Fruit fly (Drosophila melanogaster) whole organism, embryonic: ENCODE measurements around the gene CG6654.

Experiments
- B-H2 ChIP-seq: fragments of 200-800 bp; sonication (Bioruptor generic); optimal IDR thresholded peaks from 2 replicates; lab custom pipeline; 2018; ENCODE audit warnings: missing biosample characterization, mild to moderate bottlenecking, missing genetic modification characterization
- Bdp1 ChIP-seq: fragments of 200-800 bp; sonication (Bioruptor generic); optimal IDR thresholded peaks from 3 replicates; lab custom pipeline; 2016; ENCODE audit warnings: missing biosample characterization, missing genetic modification characterization
- CG10366 ChIP-seq: fragments of 200-800 bp; sonication (Bioruptor generic); IDR thresholded peaks from 2 replicates; pipeline ENCODE4 v1.3.6; 2022; ENCODE audit warnings: missing biosample characterization, missing genetic modification characterization
- CG10959 ChIP-seq: fragments of 200-800 bp; sonication (Bioruptor generic); IDR thresholded peaks from 2 replicates; pipeline ENCODE4 v1.3.6; 2022; ENCODE audit warnings: missing biosample characterization, missing genetic modification characterization
- CG10979 ChIP-seq: fragments of 200-800 bp; sonication (Bioruptor generic); optimal IDR thresholded peaks from 2 replicates; lab custom pipeline; 2018; ENCODE audit warnings: missing biosample characterization, mild to moderate bottlenecking, missing genetic modification characterization, moderate library complexity
- CG11696 ChIP-seq: fragments of 200-800 bp; sonication (Bioruptor generic); IDR thresholded peaks from 2 replicates; pipeline ENCODE4 v1.3.6; 2022; ENCODE audit warnings: missing biosample characterization, missing genetic modification characterization
- CG13894 ChIP-seq: fragments of 200-800 bp; sonication (Bioruptor generic); optimal IDR thresholded peaks from 3 replicates; lab custom pipeline; 2018; ENCODE audit warnings: missing biosample characterization, mild to moderate bottlenecking, missing genetic modification characterization, moderate library complexity
- CG16813 ChIP-seq: fragments of 200-800 bp; sonication (Bioruptor generic); IDR thresholded peaks from 3 replicates; pipeline ENCODE4 v1.3.6; 2022; ENCODE audit warnings: missing biosample characterization, missing genetic modification characterization; ENCODE audit not compliant: partially characterized antibody
- CG16815 ChIP-seq: fragments of 200-800 bp; sonication (Bioruptor generic); optimal IDR thresholded peaks from 3 replicates; lab custom pipeline; 2017; ENCODE audit warnings: missing biosample characterization, mild to moderate bottlenecking, missing genetic modification characterization
- CG17359 ChIP-seq: fragments of 200-800 bp; sonication (Bioruptor generic); optimal IDR thresholded peaks from 3 replicates; lab custom pipeline; 2018; ENCODE audit warnings: missing biosample characterization, mild to moderate bottlenecking, missing genetic modification characterization, moderate library complexity
- CG18476 ChIP-seq: fragments of 200-800 bp; sonication (Bioruptor generic); optimal IDR thresholded peaks from 2 replicates; lab custom pipeline; 2016; ENCODE audit warnings: missing biosample characterization, mild to moderate bottlenecking, missing genetic modification characterization
- CG33557 ChIP-seq: fragments of 200-800 bp; sonication (Bioruptor generic); optimal IDR thresholded peaks from 2 replicates; lab custom pipeline; 2019; ENCODE audit warnings: missing biosample characterization, mild to moderate bottlenecking, missing genetic modification characterization, moderate library complexity
- CG3838 ChIP-seq: fragments of 200-800 bp; sonication (Bioruptor generic); optimal IDR thresholded peaks from 3 replicates; lab custom pipeline; 2016; ENCODE audit warnings: missing biosample characterization, missing genetic modification characterization
- CG43689 ChIP-seq: fragments of 200-800 bp; sonication (Bioruptor generic); IDR thresholded peaks from 2 replicates; pipeline ENCODE4 v1.3.6; 2022; ENCODE audit warnings: missing biosample characterization, missing genetic modification characterization
- CG4424 ChIP-seq: fragments of 200-800 bp; sonication (Bioruptor generic); optimal IDR thresholded peaks from 3 replicates; lab custom pipeline; 2016; ENCODE audit warnings: missing biosample characterization, missing genetic modification characterization
- CG6791 ChIP-seq: fragments of 200-800 bp; sonication (Bioruptor generic); IDR thresholded peaks from 3 replicates; pipeline ENCODE4 v1.3.6; 2022; ENCODE audit warnings: missing biosample characterization, missing genetic modification characterization; ENCODE audit not compliant: partially characterized antibody
- CG7987 ChIP-seq: fragments of 200-800 bp; sonication (Bioruptor generic); optimal IDR thresholded peaks from 2 replicates; lab custom pipeline; 2018; ENCODE audit warnings: missing biosample characterization, mild to moderate bottlenecking, missing genetic modification characterization, moderate library complexity
- CG8944 ChIP-seq: fragments of 200-800 bp; sonication (Bioruptor generic); optimal IDR thresholded peaks from 3 replicates; lab custom pipeline; 2016; ENCODE audit warnings: missing biosample characterization, missing genetic modification characterization
- CHES-1-like ChIP-seq: fragments of 200-800 bp; sonication (Bioruptor generic); optimal IDR thresholded peaks from 2 replicates; lab custom pipeline; 2016; ENCODE audit warnings: missing biosample characterization, missing genetic modification characterization
- D ChIP-seq, 2 experiments: fragments of 200-800 bp in 1 of 2; fragments of >200 bp in 1 of 2; sonication (Bioruptor generic) in 1 of 2; optimal IDR thresholded peaks; 2 replicates in 1 of 2; 3 replicates in 1 of 2; lab custom pipeline; 2017; ENCODE audit warnings: mild to moderate bottlenecking in 1 of 2, missing biosample characterization in 1 of 2, missing genetic modification characterization in 1 of 2, missing genetic modification reagents in 1 of 2
- D19B ChIP-seq: fragments of 200-800 bp; sonication (Bioruptor generic); optimal IDR thresholded peaks from 2 replicates; lab custom pipeline; 2017; ENCODE audit warnings: missing biosample characterization, mild to moderate bottlenecking, missing genetic modification characterization
- Dll ChIP-seq: fragments of 200-800 bp; sonication (Bioruptor generic); IDR thresholded peaks from 4 replicates; pipeline ENCODE4 v1.3.6; 2022; ENCODE audit warnings: missing biosample characterization, missing genetic modification characterization; ENCODE audit not compliant: partially characterized antibody
- Fer3 ChIP-seq: fragments of 200-800 bp; sonication (Bioruptor generic); optimal IDR thresholded peaks from 2 replicates; lab custom pipeline; 2018; ENCODE audit warnings: missing biosample characterization, mild to moderate bottlenecking, missing genetic modification characterization, moderate library complexity
- Gug ChIP-seq: fragments of 200-800 bp; sonication (Bioruptor generic); IDR thresholded peaks from 4 replicates; pipeline ENCODE4 v1.3.6; 2022; ENCODE audit warnings: missing biosample characterization, missing genetic modification characterization
- HLH4C ChIP-seq: fragments of 200-800 bp; sonication (Bioruptor generic); IDR thresholded peaks from 3 replicates; pipeline ENCODE4 v1.3.6; 2022; ENCODE audit warnings: missing biosample characterization, missing genetic modification characterization; ENCODE audit not compliant: partially characterized antibody
- NfI ChIP-seq: fragments of 200-800 bp; sonication (Bioruptor generic); optimal IDR thresholded peaks from 3 replicates; lab custom pipeline; 2018; ENCODE audit warnings: missing biosample characterization, mild to moderate bottlenecking, missing genetic modification characterization, moderate library complexity
- Rx ChIP-seq: fragments of 200-800 bp; sonication (Bioruptor generic); IDR thresholded peaks from 2 replicates; pipeline ENCODE4 v1.3.6; 2022; ENCODE audit warnings: missing biosample characterization, missing genetic modification characterization
- Sin3A ChIP-seq: fragments of >200 bp; optimal IDR thresholded peaks from 2 replicates; lab custom pipeline; 2018
- Ssrp ChIP-seq: fragments of 200-800 bp; sonication (Bioruptor generic); optimal IDR thresholded peaks from 2 replicates; lab custom pipeline; 2018; ENCODE audit warnings: missing biosample characterization, mild to moderate bottlenecking, missing genetic modification characterization, moderate library complexity
- Usf ChIP-seq: fragments of 200-800 bp; sonication (Bioruptor generic); optimal IDR thresholded peaks from 2 replicates; lab custom pipeline; 2017; ENCODE audit warnings: missing genotype, missing biosample characterization, missing genetic modification characterization
- az2 ChIP-seq: fragments of 200-800 bp; sonication (Bioruptor generic); optimal IDR thresholded peaks from 3 replicates; lab custom pipeline; 2016; ENCODE audit warnings: missing biosample characterization, missing genetic modification characterization
- croc ChIP-seq: fragments of 200-800 bp; sonication (Bioruptor generic); conservative IDR thresholded peaks from 3 replicates; pipeline ENCODE4 v1.3.6; 2022; ENCODE audit warnings: missing biosample characterization, missing genetic modification characterization
- crol ChIP-seq: fragments of 200-800 bp; sonication (Bioruptor generic); IDR thresholded peaks from 2 replicates; pipeline ENCODE4 v1.3.6; 2022; ENCODE audit warnings: missing biosample characterization, missing genetic modification characterization
- cwo ChIP-seq: fragments of 200-800 bp; sonication (Bioruptor generic); optimal IDR thresholded peaks from 3 replicates; lab custom pipeline; 2017; ENCODE audit warnings: missing biosample characterization, missing genetic modification characterization, mild to moderate bottlenecking, moderate library complexity, missing genetic modification reagents
- dan ChIP-seq: fragments of 200-800 bp; sonication (Bioruptor generic); IDR thresholded peaks from 2 replicates; pipeline ENCODE4 v1.3.6; 2022; ENCODE audit warnings: missing biosample characterization, missing genetic modification characterization
- fd96Cb ChIP-seq: fragments of 200-800 bp; sonication (Bioruptor generic); optimal IDR thresholded peaks from 2 replicates; lab custom pipeline; 2018; ENCODE audit warnings: missing biosample characterization, mild to moderate bottlenecking, missing genetic modification characterization, moderate library complexity
- fu2 ChIP-seq: fragments of 200-800 bp; sonication (Bioruptor generic); optimal IDR thresholded peaks from 2 replicates; lab custom pipeline; 2016; ENCODE audit warnings: missing biosample characterization, missing genetic modification characterization
- her ChIP-seq: fragments of 200-800 bp; sonication (Bioruptor generic); optimal IDR thresholded peaks from 2 replicates; lab custom pipeline; 2016; ENCODE audit warnings: missing biosample characterization, missing genetic modification characterization
- insv ChIP-seq, 2 experiments: fragments of 200-800 bp; sonication (Bioruptor generic); optimal IDR thresholded peaks; 3 replicates each; lab custom pipeline; 2016 to 2018; ENCODE audit warnings: missing biosample characterization in 2 of 2, missing genetic modification characterization in 2 of 2
- inv ChIP-seq: fragments of 200-800 bp; sonication (Bioruptor generic); IDR thresholded peaks from 2 replicates; pipeline ENCODE4 v1.3.6; 2022; ENCODE audit warnings: missing biosample characterization, missing genetic modification characterization; ENCODE audit not compliant: partially characterized antibody
- jumu ChIP-seq: fragments of 200-800 bp; sonication (Bioruptor generic); optimal IDR thresholded peaks from 3 replicates; lab custom pipeline; 2016; ENCODE audit warnings: missing biosample characterization, missing genetic modification characterization
- lilli ChIP-seq: fragments of 200-800 bp; sonication (Bioruptor generic); optimal IDR thresholded peaks from 3 replicates; lab custom pipeline; 2016; ENCODE audit warnings: missing biosample characterization, missing genetic modification characterization
- mirr ChIP-seq: fragments of 200-800 bp; sonication (Bioruptor generic); optimal IDR thresholded peaks from 3 replicates; lab custom pipeline; 2018; ENCODE audit warnings: missing biosample characterization, mild to moderate bottlenecking, missing genetic modification characterization
- oc ChIP-seq: fragments of 200-800 bp; sonication (Bioruptor generic); optimal IDR thresholded peaks from 2 replicates; lab custom pipeline; 2018; ENCODE audit warnings: missing biosample characterization, mild to moderate bottlenecking, missing genetic modification characterization, moderate library complexity
- pho ChIP-seq: fragments of 200-800 bp; sonication (Bioruptor generic); optimal IDR thresholded peaks from 2 replicates; lab custom pipeline; 2016; ENCODE audit warnings: missing biosample characterization, missing genetic modification characterization
- schlank ChIP-seq: fragments of 200-800 bp; sonication (Bioruptor generic); optimal IDR thresholded peaks from 2 replicates; lab custom pipeline; 2018; ENCODE audit warnings: missing biosample characterization, mild to moderate bottlenecking, missing genetic modification characterization
- shn ChIP-seq: fragments of 200-800 bp; sonication (Bioruptor generic); optimal IDR thresholded peaks from 3 replicates; lab custom pipeline; 2016; ENCODE audit warnings: missing biosample characterization, missing genetic modification characterization
- sqz ChIP-seq: fragments of 200-800 bp; sonication (Bioruptor generic); optimal IDR thresholded peaks from 3 replicates; lab custom pipeline; 2018; ENCODE audit warnings: missing biosample characterization, mild to moderate bottlenecking, missing genetic modification characterization
- trem ChIP-seq: fragments of 200-800 bp; optimal IDR thresholded peaks from 3 replicates; lab custom pipeline; 2019; ENCODE audit warnings: missing biosample characterization, mild to moderate bottlenecking, missing genetic modification characterization, moderate library complexity
- wek ChIP-seq: fragments of 200-800 bp; sonication (Bioruptor generic); optimal IDR thresholded peaks from 3 replicates; lab custom pipeline; 2018; ENCODE audit warnings: missing biosample characterization, mild to moderate bottlenecking, missing genetic modification characterization, moderate library complexity
- zfh2 ChIP-seq: fragments of 200-800 bp; sonication (Bioruptor generic); optimal IDR thresholded peaks from 2 replicates; lab custom pipeline; 2016; ENCODE audit warnings: missing biosample characterization, missing genetic modification characterization

The CG6654 gene

DNA sequence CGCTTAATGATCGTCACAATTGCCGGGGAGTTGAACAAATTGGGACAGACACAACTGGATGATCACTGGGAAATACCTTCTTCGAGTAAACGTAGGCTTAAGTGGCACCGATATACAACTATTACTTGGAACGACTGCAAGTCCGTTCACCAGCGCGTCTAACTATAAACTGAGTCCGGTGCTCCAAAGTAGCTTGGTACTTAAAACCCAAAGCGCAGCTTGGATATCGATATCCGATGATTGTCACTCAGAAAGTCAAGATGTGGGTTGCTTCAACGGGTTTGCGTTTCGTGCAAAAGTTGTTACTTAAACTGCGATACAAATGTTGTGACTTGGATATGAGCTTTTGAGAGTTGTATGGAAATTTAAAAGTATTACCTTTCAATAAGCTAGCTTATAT, 7.2 kb downstream of the CG6654 start, which contains the start of gene Spn88Ea (continued):
- TF ChIP-seq pho (no peak), cwo (GFP tag; lab: Kevin White, UChicago) (no peak), CG10959 (GFP tag; lab: Robert Waterston, UW) (no peak), CG10366 (no peak), her (GFP tag; lab: Kevin White, UChicago) (no peak), Bdp1 (GFP tag; lab: Kevin White, UChicago) (no peak), CG10979 (tag; lab: Kevin White, UChicago) (no peak), fu2 (GFP tag; lab: Kevin White, UChicago) (no peak), CG16813 (GFP tag; lab: Robert Waterston, UW) (no peak), CG17359 (tag; lab: Kevin White, UChicago) (peak; percentile 16), CG18476 (GFP tag; lab: Kevin White, UChicago) (no peak), crol (no peak), CG3838 (GFP tag; lab: Kevin White, UChicago) (no peak), zfh2 (GFP tag; lab: Kevin White, UChicago) (no peak), insv (GFP tag; optimal IDR thresholded peaks at IDR 0.05; lab: Kevin White, UChicago) (no peak), dan (GFP tag; lab: Robert Waterston, UW) (no peak), D (optimal IDR thresholded peaks at IDR 0.05; lab: Kevin White, UChicago) (no peak), D (GFP tag; optimal IDR thresholded peaks at IDR 0.05; lab: Kevin White, UChicago) (no peak), fd96Cb (tag; lab: Kevin White, UChicago) (no peak), B-H2 (GFP tag; lab: Kevin White, UChicago) (no peak), CG33557 (GFP tag; lab: Kevin White, UChicago) (no peak), Fer3 (no peak), CHES-1-like (GFP tag; lab: Kevin White, UChicago) (no peak), lilli (no peak), HLH4C (GFP tag; lab: Robert Waterston, UW) (peak; percentile 55), croc (GFP tag; lab: Robert Waterston, UW) (no peak), Ssrp (no peak), CG16815 (GFP tag; lab: Kevin White, UChicago) (no peak), inv (GFP tag; lab: Robert Waterston, UW) (no peak), Gug (GFP tag; lab: Robert Waterston, UW) (no peak), wek (GFP tag; lab: Kevin White, UChicago) (no peak), sqz (GFP tag; lab: Kevin White, UChicago) (no peak), CG6791 (GFP tag; lab: Robert Waterston, UW) (peak; percentile 7; the same call in 1 of the 3 replicates), CG7987 (GFP tag; lab: Kevin White, UChicago) (no peak), oc (tag; lab: Kevin White, UChicago) (peak; percentile 65), jumu (no peak), CG13894 (tag; lab: Kevin White, UChicago) (peak; percentile 43), CG43689 (GFP tag; lab: Robert Waterston, UW) (no peak), az2 (GFP tag; lab: Kevin White, UChicago) (no peak), Rx (GFP tag; lab: Robert Waterston, UW) (no peak), Sin3A (lab: Kevin White, UChicago) (no peak), CG11696 (no peak), CG4424 (GFP tag; lab: Kevin White, UChicago) (no peak), CG8944 (GFP tag; lab: Kevin White, UChicago) (no peak), mirr (GFP tag; lab: Kevin White, UChicago) (peak; percentile 18), D19B (no peak), NfI (GFP tag; lab: Kevin White, UChicago) (no peak), Usf (GFP tag; lab: Kevin White, UChicago) (no peak), schlank (tag; lab: Kevin White, UChicago) (no peak), trem (no peak), Dll (GFP tag; lab: Robert Waterston, UW) (0 out of 4 replicates have a peak, but pooled peaks have one; percentile 29), shn (GFP tag; lab: Kevin White, UChicago) (no peak)
